Worm (Caenorhabditis elegans): ENCODE results near the gene W09D10.5.

- TF ChIP-seq snpc-3.4 (tag; optimal IDR thresholded peaks at IDR 0.05) = no peak
- no peak for TF ChIP-seq pha-4 (tag; optimal IDR thresholded peaks at IDR 0.05)
- no peak for TF ChIP-seq unc-130 (GFP tag; optimal IDR thresholded peaks at IDR 0.05)
- TF ChIP-seq snpc-1.1 (tag; optimal IDR thresholded peaks at IDR 0.05; ENCODE audit: insufficient read depth) = no peak
- no peak for TF ChIP-seq ama-1 (optimal IDR thresholded peaks at IDR 0.05)
- no peak for TF ChIP-seq ama-1 (GFP tag; optimal IDR thresholded peaks at IDR 0.05)
Observed at ce11 chrIII:10758422-10758821, 47.1 kb upstream of the W09D10.5 start, which contains the start of gene K01G5.10.

Measured in whole organism, young adult.